Fruit fly (Drosophila melanogaster): ENCODE data around the gene Wdr24.

Wdr24 gene

dm6 chr3R:29705789-29706303 lies 39.0 kb downstream of the Wdr24 start (continued):
- no peak for TF ChIP-seq unc-4 (GFP tag; IDR thresholded peaks at IDR 0.05; ENCODE audit: partially characterized antibody)
- no peak for TF ChIP-seq so (GFP tag; IDR thresholded peaks at IDR 0.05)
- TF ChIP-seq Asciz (GFP tag; optimal IDR thresholded peaks at IDR 0.05), result no peak
- TF ChIP-seq CG18599 (GFP tag; optimal IDR thresholded peaks at IDR 0.05), result peak; percentile 31
- TF ChIP-seq CG14860 (GFP tag; IDR thresholded peaks at IDR 0.05; ENCODE audit: partially characterized antibody), result no peak
- TF ChIP-seq sisA (GFP tag; IDR thresholded peaks at IDR 0.05), result peak; percentile 37; the same call in 1 of the 2 replicates
- no peak for TF ChIP-seq Sry-δ (GFP tag; optimal IDR thresholded peaks at IDR 0.05)
- no peak for TF ChIP-seq ewg (GFP tag; optimal IDR thresholded peaks at IDR 0.05)
- no peak for TF ChIP-seq Mes4 (GFP tag; optimal IDR thresholded peaks at IDR 0.05)
- TF ChIP-seq grau (tag; optimal IDR thresholded peaks at IDR 0.05), result peak; percentile 14
- TF ChIP-seq BEAF-32 (GFP tag; optimal IDR thresholded peaks at IDR 0.05), result no peak
- no peak for TF ChIP-seq ems (GFP tag; optimal IDR thresholded peaks at IDR 0.05)
- TF ChIP-seq CG16779 (GFP tag; IDR thresholded peaks at IDR 0.05), result no peak
- no peak for TF ChIP-seq sna (GFP tag; IDR thresholded peaks at IDR 0.05; ENCODE audit: partially characterized antibody)
- no peak for TF ChIP-seq CG2120 (GFP tag; optimal IDR thresholded peaks at IDR 0.05)
- peak; percentile 36 for TF ChIP-seq CG11504 (tag; optimal IDR thresholded peaks at IDR 0.05)
- TF ChIP-seq CG9727 (GFP tag; optimal IDR thresholded peaks at IDR 0.05), result no peak
- TF ChIP-seq CG8765 (GFP tag; IDR thresholded peaks at IDR 0.05), result no peak
- TF ChIP-seq CG15073 (GFP tag; optimal IDR thresholded peaks at IDR 0.05), result no peak
- peak; percentile 1 for TF ChIP-seq CG15269 (tag; optimal IDR thresholded peaks at IDR 0.05)
- no peak for TF ChIP-seq sim (GFP tag; IDR thresholded peaks at IDR 0.05)
- TF ChIP-seq bsh (GFP tag; optimal IDR thresholded peaks at IDR 0.05), result peak in 1 of 2 experiments; percentile 51
- TF ChIP-seq sens (GFP tag), result peak; percentile 25
- no peak for TF ChIP-seq gt (GFP tag; IDR thresholded peaks at IDR 0.05)
- no peak for TF ChIP-seq CG15514 (GFP tag; optimal IDR thresholded peaks at IDR 0.05)
- TF ChIP-seq Atf6 (GFP tag; IDR thresholded peaks at IDR 0.05), result no peak
- no peak for TF ChIP-seq inv (GFP tag; IDR thresholded peaks at IDR 0.05; ENCODE audit: partially characterized antibody)
- peak; percentile 55 for TF ChIP-seq Nf-YC (tag; optimal IDR thresholded peaks at IDR 0.05)
- TF ChIP-seq Deaf1 (tag; optimal IDR thresholded peaks at IDR 0.05), result peak; percentile 22
- no peak for TF ChIP-seq Spps (tag; optimal IDR thresholded peaks at IDR 0.05)
- no peak for TF ChIP-seq CG14050 (GFP tag; IDR thresholded peaks at IDR 0.05)
- no peak for TF ChIP-seq grn (GFP tag; optimal IDR thresholded peaks at IDR 0.05)
- TF ChIP-seq CG4360 (GFP tag; IDR thresholded peaks at IDR 0.05), result no peak
- TF ChIP-seq oc (tag; optimal IDR thresholded peaks at IDR 0.05), result no peak
- TF ChIP-seq CG8089 (GFP tag; optimal IDR thresholded peaks at IDR 0.05), result no peak
- peak; percentile 31 for TF ChIP-seq CG7556 (GFP tag; optimal IDR thresholded peaks at IDR 0.05)
- TF ChIP-seq slbo (GFP tag; IDR thresholded peaks at IDR 0.05), result no peak
- TF ChIP-seq Ets65A (GFP tag), result peak; percentile 30
- peak; percentile 30 for TF ChIP-seq CG13424 (tag; optimal IDR thresholded peaks at IDR 0.05)
- TF ChIP-seq usp (GFP tag; optimal IDR thresholded peaks at IDR 0.05), result no peak
- no peak for TF ChIP-seq mld (GFP tag; IDR thresholded peaks at IDR 0.05; ENCODE audit: partially characterized antibody)
- peak; percentile 60 for TF ChIP-seq row (GFP tag; IDR thresholded peaks at IDR 0.05)
- no peak for TF ChIP-seq gsb (GFP tag; IDR thresholded peaks at IDR 0.05)
- no peak for TF ChIP-seq dan (GFP tag; IDR thresholded peaks at IDR 0.05)
- no peak for TF ChIP-seq CG3726 (GFP tag; IDR thresholded peaks at IDR 0.05)
- TF ChIP-seq CG2712 (tag; optimal IDR thresholded peaks at IDR 0.05), result peak; percentile 20
- no peak for TF ChIP-seq chm (GFP tag; IDR thresholded peaks at IDR 0.05)
- no peak for TF ChIP-seq D19B (GFP tag; optimal IDR thresholded peaks at IDR 0.05)
- TF ChIP-seq CG13775 (GFP tag; optimal IDR thresholded peaks at IDR 0.05), result no peak
- no peak for TF ChIP-seq CG10321 (GFP tag; IDR thresholded peaks at IDR 0.05)
- TF ChIP-seq CG6175 (GFP tag; IDR thresholded peaks at IDR 0.05), result no peak
